Fruit fly (Drosophila melanogaster): ENCODE results near the gene mtTFB1.
A peak's percentile ranks its signal among the peaks of the same experiment; 100 is the strongest.

The mtTFB1 gene

dm6 chr3L:11696294-11697116 lies 12.3 kb upstream of the mtTFB1 start, which contains the start of gene Dph1 (continued):
- TF ChIP-seq D19B (GFP tag; optimal IDR thresholded peaks at IDR 0.05): peak; percentile 65
- TF ChIP-seq CG1792 (GFP tag; optimal IDR thresholded peaks at IDR 0.05): peak; percentile 26
- peak; percentile 81 for TF ChIP-seq CG17361 (GFP tag; IDR thresholded peaks at IDR 0.05)
- TF ChIP-seq CG3281 (GFP tag; optimal IDR thresholded peaks at IDR 0.05): peak; percentile 79
- TF ChIP-seq CG13775 (GFP tag; optimal IDR thresholded peaks at IDR 0.05): peak; percentile 78
- TF ChIP-seq CG11723 (GFP tag; optimal IDR thresholded peaks at IDR 0.05): peak; percentile 78
- no peak for TF ChIP-seq CG14667 (GFP tag; IDR thresholded peaks at IDR 0.05)
- TF ChIP-seq slou (GFP tag; optimal IDR thresholded peaks at IDR 0.05): peak; percentile 58
- peak; percentile 74 for TF ChIP-seq gt (GFP tag; IDR thresholded peaks at IDR 0.05)
- TF ChIP-seq CG8281 (tag; optimal IDR thresholded peaks at IDR 0.05): peak; percentile 57
- peak; percentile 9 for TF ChIP-seq Hey (tag; optimal IDR thresholded peaks at IDR 0.05)
- peak; percentile 80 for TF ChIP-seq Mes4 (GFP tag; optimal IDR thresholded peaks at IDR 0.05)
- TF ChIP-seq CG7839 (tag; optimal IDR thresholded peaks at IDR 0.05): peak; percentile 88
- peak; percentile 60 for TF ChIP-seq CG4707 (GFP tag; optimal IDR thresholded peaks at IDR 0.05)
- peak; percentile 76 for TF ChIP-seq CG14710 (tag; optimal IDR thresholded peaks at IDR 0.05)
- TF ChIP-seq CG13624 (GFP tag; optimal IDR thresholded peaks at IDR 0.05): peak; percentile 85
- TF ChIP-seq tx (GFP tag; optimal IDR thresholded peaks at IDR 0.05): peak; percentile 83
- no peak for TF ChIP-seq Hr39 (optimal IDR thresholded peaks at IDR 0.05)
- peak; percentile 77 for TF ChIP-seq Dip3 (GFP tag; optimal IDR thresholded peaks at IDR 0.05)
- TF ChIP-seq danr (GFP tag; IDR thresholded peaks at IDR 0.05): peak; percentile 68; the same call in 1 of the 2 replicates
- peak; percentile 63 for TF ChIP-seq Usf (GFP tag; optimal IDR thresholded peaks at IDR 0.05)
- peak; percentile 85 for TF ChIP-seq pb (GFP tag; optimal IDR thresholded peaks at IDR 0.05)
- TF ChIP-seq CG11504 (tag; optimal IDR thresholded peaks at IDR 0.05): peak; percentile 89
- TF ChIP-seq tap (tag; optimal IDR thresholded peaks at IDR 0.05): peak; percentile 82
- TF ChIP-seq CG4282 (GFP tag; optimal IDR thresholded peaks at IDR 0.05): peak; percentile 53
- TF ChIP-seq onecut (GFP tag; IDR thresholded peaks at IDR 0.05): peak; percentile 70
- peak; percentile 76; the same call in 1 of the 3 replicates for TF ChIP-seq CG7357 (GFP tag; IDR thresholded peaks at IDR 0.05)
- TF ChIP-seq CG10209 (GFP tag; optimal IDR thresholded peaks at IDR 0.05): peak; percentile 79
- no peak for TF ChIP-seq D (optimal IDR thresholded peaks at IDR 0.05)
- peak; percentile 81 for TF ChIP-seq D (GFP tag; optimal IDR thresholded peaks at IDR 0.05)
- peak; percentile 48; the same call in 1 of the 2 replicates for TF ChIP-seq CG10321 (GFP tag; IDR thresholded peaks at IDR 0.05)
- TF ChIP-seq gcm (GFP tag; optimal IDR thresholded peaks at IDR 0.05): peak; percentile 82
- TF ChIP-seq CG17328 (GFP tag; IDR thresholded peaks at IDR 0.05): peak; percentile 91
- no peak for TF ChIP-seq CG1832 (GFP tag; optimal IDR thresholded peaks at IDR 0.05)
- peak; percentile 100 for TF ChIP-seq CG15514 (GFP tag; optimal IDR thresholded peaks at IDR 0.05)
- TF ChIP-seq Lim3 (GFP tag; IDR thresholded peaks at IDR 0.05): no peak
- TF ChIP-seq klu (GFP tag; IDR thresholded peaks at IDR 0.05): no peak; the same call in 1 of the 2 replicates
- peak; percentile 85 for TF ChIP-seq CG18262 (tag; optimal IDR thresholded peaks at IDR 0.05)
- peak; percentile 90 for TF ChIP-seq CG14441 (GFP tag; IDR thresholded peaks at IDR 0.05)
- TF ChIP-seq CG7963 (GFP tag; IDR thresholded peaks at IDR 0.05; ENCODE audit: partially characterized antibody): no peak
- TF ChIP-seq MESR4 (GFP tag; optimal IDR thresholded peaks at IDR 0.05): peak; percentile 54
- TF ChIP-seq nmo (GFP tag; optimal IDR thresholded peaks at IDR 0.05): peak; percentile 82
- TF ChIP-seq Gug (GFP tag; IDR thresholded peaks at IDR 0.05): peak; percentile 86
- peak; percentile 67; the same call in 2 of the 3 replicates for TF ChIP-seq CG6175 (GFP tag; IDR thresholded peaks at IDR 0.05)
- peak; percentile 95 for TF ChIP-seq Drgx (GFP tag; IDR thresholded peaks at IDR 0.05)
- peak; percentile 31; the same call in 1 of the 2 replicates for TF ChIP-seq inv (GFP tag; IDR thresholded peaks at IDR 0.05; ENCODE audit: partially characterized antibody)
- TF ChIP-seq Mrtf (GFP tag; IDR thresholded peaks at IDR 0.05): peak; percentile 87; the same call in 2 of the 3 replicates
- TF ChIP-seq emc (GFP tag; optimal IDR thresholded peaks at IDR 0.05): peak; percentile 86
- peak; percentile 68 for TF ChIP-seq Taf1 (GFP tag; IDR thresholded peaks at IDR 0.05)
- TF ChIP-seq lilli (GFP tag; optimal IDR thresholded peaks at IDR 0.05): peak; percentile 87

All from whole organism, embryonic.